Fruit fly (Drosophila melanogaster) ovary, adult (tissue): ENCODE results near the gene CheB93a.

Experiments
- CG17801 ChIP-seq: fragments of 200-800 bp; optimal IDR thresholded peaks from 2 replicates; lab custom pipeline; 2019; ENCODE audit warnings: missing biosample characterization, mild to moderate bottlenecking, missing genetic modification characterization, moderate library complexity; ENCODE audit not compliant: partially characterized antibody

CheB93a gene

dm6 chr3R:21392221-21392620 lies 15.0 kb upstream of the CheB93a start:
- TF ChIP-seq CG17801 (GFP tag; lab: Kevin White, UChicago): no peak

- no peak for TF ChIP-seq CG17801 (GFP tag; lab: Kevin White, UChicago)
Measured at dm6 chr3R:21393005-21393729, 14.1 kb upstream of the CheB93a start.

dm6 chr3R:21399642-21400041 lies 7.6 kb upstream of the CheB93a start, which contains the start of gene Ugt49B2:
Gene Ugt49B2 (minus strand): TSS chr3R:21399742.
- no peak for TF ChIP-seq CG17801 (GFP tag; lab: Kevin White, UChicago)

DNA sequence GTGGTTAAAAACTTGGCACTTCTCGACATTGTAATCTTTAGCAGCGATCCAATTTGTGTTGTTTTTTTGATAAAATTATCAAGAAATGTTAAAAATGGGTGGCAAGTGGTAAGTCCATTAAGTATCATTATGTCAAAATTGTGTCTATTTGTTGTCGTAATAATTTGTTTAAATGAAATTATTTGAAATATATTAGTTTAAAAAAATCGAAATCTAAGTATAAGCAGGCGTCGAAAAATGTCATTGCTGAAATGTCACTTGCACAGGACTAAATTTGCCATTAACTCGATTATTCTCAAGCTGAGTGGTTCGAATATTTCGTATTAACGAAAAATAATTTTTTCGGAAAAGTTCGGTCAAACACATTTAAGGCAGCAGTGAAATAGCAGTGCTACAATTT lies 3.8 kb upstream of the CheB93a start, which contains the start of gene CG7907:
Gene CG7907, plus strand, starts transcription at position 301 of the 400 bp plus-strand sequence.
- no peak for TF ChIP-seq CG17801 (GFP tag; lab: Kevin White, UChicago)

DNA sequence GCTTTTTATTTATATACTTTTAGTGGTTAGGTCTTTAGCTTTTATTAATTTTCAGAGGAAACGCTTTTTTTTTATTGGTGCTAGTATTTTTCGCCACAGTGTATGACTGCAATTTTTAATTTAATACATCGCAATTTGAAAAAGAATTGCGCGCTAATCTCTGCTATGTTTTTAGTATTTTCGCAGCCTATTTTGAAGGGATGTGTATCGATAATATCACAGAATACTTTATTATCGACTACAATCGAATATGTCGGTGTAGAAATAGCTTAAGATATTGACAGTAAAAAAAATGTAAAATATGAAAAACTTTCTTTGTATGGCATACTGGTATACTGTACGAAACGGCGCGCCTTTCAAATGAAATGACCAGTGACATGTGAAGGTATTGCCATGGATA lies 537 bp upstream of the CheB93a start:
- TF ChIP-seq CG17801 (GFP tag; lab: Kevin White, UChicago): no peak

dm6 chr3R:21408372-21408771 lies 1.1 kb downstream of the CheB93a start:
- no peak for TF ChIP-seq CG17801 (GFP tag; lab: Kevin White, UChicago)

DNA sequence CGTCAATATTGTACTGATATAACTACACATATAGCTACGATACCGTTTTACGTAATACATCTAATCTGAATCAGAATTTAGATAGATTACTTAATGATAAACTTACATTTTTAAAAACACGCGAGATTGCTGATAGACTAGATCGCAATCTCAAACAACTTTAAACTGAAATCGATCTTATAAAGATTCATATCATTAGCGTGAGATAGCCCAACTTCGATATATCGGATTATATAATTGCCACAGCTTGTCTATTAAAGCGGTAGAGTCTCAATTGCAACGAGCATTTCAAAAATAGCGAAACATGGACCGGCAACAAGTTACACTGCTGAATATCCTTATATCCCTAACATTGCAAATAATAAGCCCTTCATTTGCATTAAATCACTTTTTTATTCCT lies 1.6 kb downstream of the CheB93a start, which contains the start of gene CheB93b:
Gene CheB93b, plus strand, starts transcription at position 301 of the 400 bp plus-strand sequence.
- no peak for TF ChIP-seq CG17801 (GFP tag; lab: Kevin White, UChicago)

DNA sequence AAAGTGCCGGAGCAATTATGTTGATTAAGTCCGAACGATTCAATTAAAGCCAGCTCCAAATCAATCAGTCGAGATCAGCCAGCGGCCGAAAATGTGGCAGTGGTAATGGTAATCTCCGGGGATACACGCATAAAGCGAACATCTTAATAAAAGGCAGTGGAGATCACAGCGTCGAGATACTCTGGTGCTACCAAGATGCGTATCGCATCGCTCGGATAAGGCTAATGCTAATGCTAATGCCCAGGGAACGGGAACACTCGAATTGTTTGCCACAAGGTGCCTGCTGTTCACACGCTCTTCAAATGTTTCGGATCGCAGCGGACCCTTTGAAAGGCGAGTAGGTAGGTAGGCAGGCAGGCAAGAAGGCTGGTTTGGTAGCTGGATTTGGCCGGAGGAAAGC lies 6.9 kb downstream of the CheB93a start:
- no peak for TF ChIP-seq CG17801 (GFP tag; lab: Kevin White, UChicago)

DNA sequence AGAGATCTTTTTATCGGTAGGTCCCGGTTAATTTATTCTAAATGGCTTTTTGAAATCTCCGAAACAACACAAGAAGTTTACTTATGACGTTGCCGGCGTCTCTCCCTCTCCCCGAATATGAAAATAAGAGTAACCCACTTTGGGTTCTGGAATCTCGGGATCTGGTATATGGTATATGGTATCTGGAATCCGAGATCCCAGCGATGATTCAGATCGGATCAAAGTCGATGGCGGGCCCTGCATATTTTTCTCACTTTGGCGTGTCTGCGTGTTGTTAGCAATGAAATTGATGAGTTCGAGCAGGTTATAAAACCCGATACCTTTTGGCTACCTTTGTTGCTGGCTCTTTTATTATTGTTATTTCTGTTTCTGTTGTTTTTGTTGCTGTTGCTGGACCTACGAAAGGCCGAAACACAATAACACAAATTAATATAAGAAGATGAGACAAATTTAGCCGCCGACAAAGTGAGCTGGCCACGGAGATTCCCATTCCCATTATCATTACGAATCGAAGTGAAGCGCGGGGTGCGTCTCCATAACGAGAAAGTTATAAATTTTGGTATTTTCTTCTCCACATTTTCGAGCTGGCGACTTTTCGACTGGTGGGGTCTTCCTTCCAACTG lies 7.9 kb downstream of the CheB93a start:
- TF ChIP-seq CG17801 (GFP tag; lab: Kevin White, UChicago): no peak

dm6 chr3R:21416888-21417287 lies 9.6 kb downstream of the CheB93a start:
- TF ChIP-seq CG17801 (GFP tag; lab: Kevin White, UChicago): no peak

DNA sequence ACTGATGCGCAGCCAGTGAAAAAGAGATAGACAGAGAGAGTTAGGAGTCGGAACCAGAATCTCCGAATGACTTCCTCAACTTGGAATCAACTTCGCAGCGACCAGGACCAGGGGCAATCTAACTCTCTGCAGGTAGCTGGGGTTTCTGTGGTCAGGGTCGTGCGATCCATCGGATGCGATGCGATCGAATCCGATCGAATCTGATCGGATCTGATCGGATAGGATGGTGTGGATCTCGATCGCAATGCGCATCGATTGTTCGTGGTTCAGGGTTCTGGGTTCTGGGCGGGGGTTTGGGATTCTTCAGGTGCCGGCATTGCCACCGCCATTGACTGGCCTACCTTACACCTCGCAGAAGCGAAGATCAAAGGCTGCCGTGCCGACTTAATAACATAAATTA lies 12.0 kb downstream of the CheB93a start:
- TF ChIP-seq CG17801 (GFP tag; lab: Kevin White, UChicago): no peak

dm6 chr3R:21419932-21420331 lies 12.7 kb downstream of the CheB93a start:
- no peak for TF ChIP-seq CG17801 (GFP tag; lab: Kevin White, UChicago)

- no peak for TF ChIP-seq CG17801 (GFP tag; lab: Kevin White, UChicago)
Measured at dm6 chr3R:21426795-21427194, 19.6 kb downstream of the CheB93a start.

- TF ChIP-seq CG17801 (GFP tag; lab: Kevin White, UChicago): no peak
Measured at dm6 chr3R:21433879-21434559, 26.8 kb downstream of the CheB93a start, which contains the start of gene lbl. Gene lbl (minus strand): TSS chr3R:21434133.

- TF ChIP-seq CG17801 (GFP tag; lab: Kevin White, UChicago): no peak
Measured at dm6 chr3R:21437515-21438090, 30.4 kb downstream of the CheB93a start.
